Worm (Caenorhabditis elegans) whole organism, L4 larva: ENCODE results near the gene rpl-33.

Source experiments
- F10B5.3 ChIP-seq: sonication (generic microtip); optimal IDR thresholded peaks from 2 replicates; lab custom pipeline; 2016; ENCODE audit warnings: mild to moderate bottlenecking, missing genetic modification characterization, missing compliant biosample characterization
- F26F4.8 ChIP-seq: fragments of 200-800 bp; sonication (Bioruptor generic); conservative IDR thresholded peaks from 2 replicates; pipeline ENCODE4 v1.3.6; 2022; ENCODE audit warnings: missing genetic modification characterization, missing compliant biosample characterization
- R02D3.7 ChIP-seq: fragments of 150-350 bp; sonication (generic microtip); optimal IDR thresholded peaks from 3 replicates; lab custom pipeline; 2014; ENCODE audit warnings: missing biosample characterization, missing genetic modification characterization
- Y105C5A.15 ChIP-seq: fragments of 200-800 bp; sonication (Bioruptor generic); IDR thresholded peaks from 2 replicates; pipeline ENCODE4 v1.3.6; 2022; ENCODE audit warnings: missing genetic modification characterization, missing compliant biosample characterization
- ZK337.2 ChIP-seq: fragments of 200-800 bp; sonication (Bioruptor generic); IDR thresholded peaks from 2 replicates; pipeline ENCODE4 v1.3.6; 2022; ENCODE audit warnings: missing genetic modification reagents, missing genetic modification characterization, missing compliant biosample characterization
- aha-1 ChIP-seq: fragments of 150-350 bp; peaks from one replicate; lab custom pipeline; 2014; ENCODE audit warnings: missing biosample characterization, missing genetic modification characterization
- ama-1 ChIP-seq: fragments of 150-350 bp; optimal IDR thresholded peaks from 2 replicates; lab custom pipeline; 2014; ENCODE audit warnings: inconsistent platforms, mixed read lengths
- attf-4 ChIP-seq: sonication (generic microtip); optimal IDR thresholded peaks from 3 replicates; lab custom pipeline; 2017; ENCODE audit warnings: missing biosample characterization, missing genetic modification characterization
- ceh-32 ChIP-seq: sonication (generic microtip); optimal IDR thresholded peaks from 2 replicates; lab custom pipeline; 2016; ENCODE audit warnings: mild to moderate bottlenecking, missing genetic modification characterization, missing compliant biosample characterization; ENCODE audit not compliant: poor library complexity
- ceh-82 ChIP-seq: sonication (generic microtip); optimal IDR thresholded peaks from 2 replicates; lab custom pipeline; 2017; ENCODE audit warnings: missing biosample characterization, missing genetic modification characterization
- cey-2 ChIP-seq: sonication (generic microtip); optimal IDR thresholded peaks from 3 replicates; lab custom pipeline; 2017; ENCODE audit warnings: missing genetic modification characterization, mild to moderate bottlenecking, missing compliant biosample characterization, antibody characterized with exemption, borderline replicate concordance; ENCODE audit not compliant: insufficient read depth
- ctbp-1 ChIP-seq: fragments of 200-800 bp; sonication (Bioruptor generic); IDR thresholded peaks from 2 replicates; pipeline ENCODE4 v1.3.6; 2022; ENCODE audit warnings: missing genetic modification reagents, missing genetic modification characterization, missing compliant biosample characterization
- daf-16 ChIP-seq, 3 experiments: sonication (generic microtip); optimal IDR thresholded peaks; 2 replicates each; lab custom pipeline; 2016 to 2017; ENCODE audit warnings: missing genetic modification characterization in 3 of 3, missing genetic modification reagents in 3 of 3, mild to moderate bottlenecking in 2 of 3, missing compliant biosample characterization in 2 of 3, missing biosample characterization in 1 of 3, moderate library complexity in 1 of 3
- daf-8 ChIP-seq: fragments of 200-800 bp; sonication (Bioruptor generic); IDR thresholded peaks from 2 replicates; pipeline ENCODE4 v1.3.6; 2022; ENCODE audit warnings: missing genetic modification characterization, missing compliant biosample characterization
- dmd-6 ChIP-seq: fragments of 200-800 bp; sonication (Bioruptor generic); IDR thresholded peaks from 2 replicates; pipeline ENCODE4 v1.3.6; 2022; ENCODE audit warnings: missing genetic modification reagents, missing genetic modification characterization, missing compliant biosample characterization
- duxl-1 ChIP-seq: sonication (generic microtip); optimal IDR thresholded peaks from 2 replicates; lab custom pipeline; 2016; ENCODE audit warnings: mild to moderate bottlenecking, missing genetic modification characterization, moderate library complexity, missing compliant biosample characterization; ENCODE audit not compliant: poor library complexity
- egl-27 ChIP-seq: sonication (generic microtip); optimal IDR thresholded peaks from 3 replicates; lab custom pipeline; 2017; ENCODE audit warnings: missing biosample characterization, missing genetic modification reagents, missing genetic modification characterization
- egl-43 ChIP-seq: fragments of 200-800 bp; sonication (Bioruptor generic); IDR thresholded peaks from 2 replicates; pipeline ENCODE4 v1.3.6; 2022; ENCODE audit warnings: missing genetic modification reagents, missing genetic modification characterization, missing compliant biosample characterization
- gei-8 ChIP-seq: fragments of 200-800 bp; sonication (Bioruptor generic); optimal IDR thresholded peaks from 2 replicates; lab custom pipeline; 2018; ENCODE audit warnings: mild to moderate bottlenecking, missing genetic modification characterization, missing compliant biosample characterization
- hif-1 ChIP-seq, 2 experiments: sonication (generic microtip); optimal IDR thresholded peaks; 2 replicates each; lab custom pipeline; 2016 to 2017; ENCODE audit warnings: missing compliant biosample characterization in 2 of 2, missing genetic modification characterization in 2 of 2, missing genetic modification reagents in 2 of 2, missing genotype in 2 of 2, mild to moderate bottlenecking in 1 of 2
- hlh-30 ChIP-seq: sonication (generic microtip); optimal IDR thresholded peaks from 2 replicates; lab custom pipeline; 2017; ENCODE audit warnings: antibody characterized with exemption, mild to moderate bottlenecking, missing genetic modification characterization, missing compliant biosample characterization; ENCODE audit not compliant: insufficient read depth
- jun-1 ChIP-seq: fragments of 150-350 bp; optimal IDR thresholded peaks from 2 replicates; lab custom pipeline; 2014; ENCODE audit warnings: missing biosample characterization, missing genetic modification reagents, missing genetic modification characterization
- lin-13 ChIP-seq: fragments of 150-350 bp; optimal IDR thresholded peaks from 2 replicates; lab custom pipeline; 2014; ENCODE audit warnings: missing biosample characterization, missing genetic modification reagents, missing genetic modification characterization
- lir-3 ChIP-seq: sonication (generic microtip); optimal IDR thresholded peaks from 2 replicates; lab custom pipeline; 2016; ENCODE audit warnings: mild to moderate bottlenecking, missing genetic modification characterization, missing compliant biosample characterization
- nhr-10 ChIP-seq: fragments of 150-350 bp; optimal IDR thresholded peaks from 2 replicates; lab custom pipeline; 2014; ENCODE audit warnings: missing biosample characterization, missing genetic modification characterization
- nhr-111 ChIP-seq: fragments of 200-800 bp; sonication (Bioruptor generic); optimal IDR thresholded peaks from 2 replicates; lab custom pipeline; 2018; ENCODE audit warnings: mild to moderate bottlenecking, missing genetic modification characterization, missing compliant biosample characterization
- nhr-237 ChIP-seq: sonication (generic microtip); optimal IDR thresholded peaks from 2 replicates; lab custom pipeline; 2017; ENCODE audit warnings: missing biosample characterization, missing genetic modification characterization
- nhr-25 ChIP-seq: sonication (generic microtip); optimal IDR thresholded peaks from 2 replicates; lab custom pipeline; 2017; ENCODE audit warnings: missing genetic modification characterization, mild to moderate bottlenecking, missing compliant biosample characterization, antibody characterized with exemption, moderate library complexity, borderline replicate concordance; ENCODE audit not compliant: insufficient read depth
- nhr-41 ChIP-seq: fragments of 200-800 bp; sonication (Bioruptor generic); IDR thresholded peaks from 2 replicates; pipeline ENCODE4 v1.3.6; 2022; ENCODE audit warnings: missing genetic modification reagents, missing genetic modification characterization, missing compliant biosample characterization
- nhr-76 ChIP-seq: fragments of 150-350 bp; optimal IDR thresholded peaks from 2 replicates; lab custom pipeline; 2014; ENCODE audit warnings: missing biosample characterization, missing genetic modification characterization
- nhr-77 ChIP-seq: fragments of 150-350 bp; optimal IDR thresholded peaks from 2 replicates; lab custom pipeline; 2014; ENCODE audit warnings: missing biosample characterization, missing genetic modification characterization
- php-3 ChIP-seq: fragments of 200-800 bp; sonication (Bioruptor generic); IDR thresholded peaks from 2 replicates; pipeline ENCODE4 v1.3.6; 2022; ENCODE audit warnings: missing genetic modification reagents, missing genetic modification characterization, missing compliant biosample characterization
- pqm-1 ChIP-seq: sonication (generic microtip); optimal IDR thresholded peaks from 2 replicates; lab custom pipeline; 2017; ENCODE audit warnings: missing biosample characterization, missing genetic modification characterization
- set-16 ChIP-seq: fragments of 200-800 bp; sonication (Bioruptor generic); IDR thresholded peaks from 2 replicates; pipeline ENCODE4 v1.3.6; 2022; ENCODE audit warnings: missing genetic modification reagents, missing genetic modification characterization, missing compliant biosample characterization
- snpc-1.2 ChIP-seq: fragments of 200-800 bp; sonication (Bioruptor generic); IDR thresholded peaks from 2 replicates; pipeline ENCODE4 v1.3.6; 2022; ENCODE audit warnings: missing genetic modification reagents, missing genetic modification characterization, missing compliant biosample characterization
- tag-97 ChIP-seq: fragments of 200-800 bp; sonication (Bioruptor generic); IDR thresholded peaks from 2 replicates; pipeline ENCODE4 v1.3.6; 2022; ENCODE audit warnings: missing genetic modification characterization, missing compliant biosample characterization
- unc-62 ChIP-seq, 3 experiments: fragments of 150-350 bp in 1 of 3; sonication (generic microtip); optimal IDR thresholded peaks in 2 of 3; peaks in 1 of 3; 1 replicate in 1 of 3; 2 replicates in 2 of 3; lab custom pipeline; 2014 to 2017; ENCODE audit warnings: missing biosample characterization in 3 of 3, missing genetic modification characterization in 3 of 3, missing genetic modification reagents in 3 of 3, missing genotype in 1 of 3
- vab-7 ChIP-seq: fragments of 200-800 bp; sonication (Bioruptor generic); IDR thresholded peaks from 2 replicates; pipeline ENCODE4 v1.3.6; 2022; ENCODE audit warnings: missing genetic modification reagents, missing genetic modification characterization, missing compliant biosample characterization
- zfp-2 ChIP-seq: sonication (generic microtip); optimal IDR thresholded peaks from 2 replicates; lab custom pipeline; 2016; ENCODE audit warnings: mild to moderate bottlenecking, missing genetic modification characterization, missing compliant biosample characterization
- zfp-3 ChIP-seq: fragments of 200-800 bp; sonication (Bioruptor generic); conservative IDR thresholded peaks from 2 replicates; pipeline ENCODE4 v1.3.6; 2022; ENCODE audit warnings: missing genetic modification reagents, missing genetic modification characterization, missing compliant biosample characterization

The rpl-33 gene

DNA sequence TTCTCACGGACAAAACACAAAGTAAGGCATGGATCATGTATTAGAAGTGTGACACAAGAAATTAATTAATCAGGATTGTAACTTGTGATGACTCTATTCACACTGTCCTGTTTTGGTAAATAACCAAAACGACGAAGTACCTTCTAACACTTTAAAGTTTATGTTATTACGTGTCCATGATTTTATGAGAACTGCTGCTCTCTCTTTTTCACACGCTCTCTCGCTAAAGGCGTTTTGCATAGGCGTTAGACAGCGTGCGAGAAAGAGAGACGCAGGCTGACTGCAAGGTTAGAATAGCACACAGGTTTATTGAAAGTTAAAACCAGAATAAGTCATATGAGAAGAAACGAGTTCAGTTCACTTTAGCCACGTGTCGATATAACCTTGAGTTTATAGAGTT is 15.3 kb upstream of the rpl-33 start:
- TF ChIP-seq ZK337.2 (GFP tag; lab: Robert Waterston, UW) (no peak), hlh-30 (tag; lab: Kevin White, UChicago) (peak; percentile 37)

DNA sequence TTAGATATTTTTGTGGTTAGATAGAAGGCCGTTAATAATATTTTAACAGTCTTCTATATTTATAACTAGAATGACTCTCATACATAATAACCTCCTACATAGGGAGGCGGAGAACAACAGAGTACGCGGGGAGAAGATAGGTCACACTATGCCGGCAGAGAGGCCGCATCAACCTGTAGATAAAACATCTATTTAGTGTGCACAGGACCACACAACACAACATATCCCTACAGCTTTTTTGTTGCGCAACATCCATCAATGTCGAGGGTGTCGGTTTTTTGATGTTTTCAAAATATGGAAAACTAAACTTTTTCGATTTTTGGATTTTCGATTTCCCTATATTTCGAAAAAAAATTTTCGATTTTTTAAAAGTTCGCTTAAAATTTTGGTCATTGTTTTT is 14.5 kb upstream of the rpl-33 start:
- no peak for TF ChIP-seq nhr-237 (tag; lab: Kevin White, UChicago)
- TF ChIP-seq vab-7, result no peak
- no peak for TF ChIP-seq dmd-6 (GFP tag; lab: Robert Waterston, UW)
- no peak for TF ChIP-seq php-3
- no peak for TF ChIP-seq attf-4
- no peak for TF ChIP-seq gei-8 (GFP tag; lab: Kevin White, UChicago)
- TF ChIP-seq snpc-1.2 (GFP tag; lab: Robert Waterston, UW), result no peak
- no peak for TF ChIP-seq jun-1
- no peak for TF ChIP-seq nhr-111 (GFP tag; lab: Kevin White, UChicago)
- no peak for TF ChIP-seq daf-8 (GFP tag; lab: Robert Waterston, UW)

DNA sequence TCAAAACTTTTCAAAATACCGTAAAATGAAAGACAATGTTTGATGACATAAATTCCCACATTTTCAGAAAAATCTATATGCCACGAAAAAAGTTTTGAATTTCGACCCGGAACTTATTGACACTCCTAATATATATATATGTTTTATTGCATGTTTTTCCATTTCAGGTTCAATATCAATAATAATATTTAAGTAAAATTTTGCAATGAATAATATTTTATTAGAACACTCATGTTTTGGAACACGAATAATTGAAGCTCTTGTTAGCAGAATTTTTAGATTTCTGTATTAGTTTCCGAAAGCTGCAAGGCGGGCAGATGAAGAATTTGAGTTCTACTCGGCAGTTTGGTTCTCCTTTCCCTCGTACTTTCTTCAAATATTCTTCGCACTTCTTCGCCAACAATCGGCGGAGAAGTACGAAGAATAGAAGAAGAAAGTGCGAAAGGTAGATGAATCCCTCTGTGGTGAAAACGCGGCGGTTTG is 12.0 kb upstream of the rpl-33 start, which contains the start of gene T02G5.3:
Gene T02G5.3, plus strand, starts transcription at position 51 of the 483 bp plus-strand sequence.
- TF ChIP-seq lir-3 (tag; lab: Kevin White, UChicago) (no peak), nhr-76 (tag; lab: Kevin White, UChicago) (no peak), tag-97 (no peak), daf-8 (GFP tag; lab: Robert Waterston, UW) (no peak), nhr-25 (tag; lab: Kevin White, UChicago) (no peak), pqm-1 (no peak)

DNA sequence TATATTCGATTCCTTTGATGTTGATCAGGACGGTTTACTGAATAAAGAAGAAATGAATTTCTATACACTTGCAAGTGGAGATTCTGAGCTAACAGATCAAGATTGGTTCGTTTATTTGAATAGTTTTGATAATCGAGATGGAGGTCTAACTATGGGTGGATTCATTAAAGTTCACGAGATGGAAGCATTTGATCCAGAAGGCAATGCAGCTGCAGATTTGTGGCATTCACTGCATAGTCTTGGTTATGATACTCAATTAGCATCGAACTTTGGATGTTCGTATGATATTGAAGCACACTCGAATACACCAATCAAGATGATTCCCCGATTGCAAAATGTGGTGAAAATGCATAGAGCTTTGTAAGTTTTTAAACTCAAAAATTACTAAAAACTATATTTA is 9.4 kb upstream of the rpl-33 start:
- TF ChIP-seq ctbp-1 (GFP tag; lab: Robert Waterston, UW) (no peak), set-16 (no peak), zfp-2 (tag; lab: Kevin White, UChicago) (no peak), nhr-237 (tag; lab: Kevin White, UChicago) (no peak), ama-1 (lab: Kevin White, UChicago) (no peak), php-3 (no peak), duxl-1 (tag; lab: Kevin White, UChicago) (no peak), attf-4 (no peak), unc-62 (GFP tag; optimal IDR thresholded peaks at IDR 0.05 in 1 of 2; lab: Kevin White, UChicago) (no peak), unc-62 (tag; optimal IDR thresholded peaks at IDR 0.05; lab: Kevin White, UChicago) (no peak)
- TF ChIP-seq, all 104 proteins: peak for 0

DNA sequence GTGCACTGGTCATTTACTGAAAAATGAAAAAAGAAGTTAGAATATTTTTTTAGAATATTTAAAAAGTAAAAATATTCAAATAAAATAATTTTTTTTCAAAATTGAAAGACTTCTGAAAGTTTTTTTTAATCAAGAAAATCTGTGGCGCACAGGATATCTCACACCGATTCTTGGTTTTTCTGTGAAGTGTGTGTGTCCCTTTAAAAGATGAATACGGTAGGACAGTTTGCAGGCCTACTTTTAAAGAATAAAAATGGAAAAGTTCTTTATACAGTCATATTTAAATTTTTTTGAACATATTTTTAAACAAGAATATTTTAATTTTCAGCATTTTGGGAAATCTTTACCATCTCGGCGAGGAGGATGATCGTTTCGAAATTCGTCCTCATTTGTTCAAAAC is 6.8 kb upstream of the rpl-33 start, which contains the start of gene mct-5:
Gene mct-5, minus strand, starts transcription at position 16 of the 400 bp plus-strand sequence.
- TF ChIP-seq hif-1 (tag; optimal IDR thresholded peaks at IDR 0.05; lab: Kevin White, UChicago) (no peak), ZK337.2 (GFP tag; lab: Robert Waterston, UW) (no peak), lin-13 (GFP tag; lab: Kevin White, UChicago) (no peak), egl-43 (GFP tag; lab: Robert Waterston, UW) (no peak)

DNA sequence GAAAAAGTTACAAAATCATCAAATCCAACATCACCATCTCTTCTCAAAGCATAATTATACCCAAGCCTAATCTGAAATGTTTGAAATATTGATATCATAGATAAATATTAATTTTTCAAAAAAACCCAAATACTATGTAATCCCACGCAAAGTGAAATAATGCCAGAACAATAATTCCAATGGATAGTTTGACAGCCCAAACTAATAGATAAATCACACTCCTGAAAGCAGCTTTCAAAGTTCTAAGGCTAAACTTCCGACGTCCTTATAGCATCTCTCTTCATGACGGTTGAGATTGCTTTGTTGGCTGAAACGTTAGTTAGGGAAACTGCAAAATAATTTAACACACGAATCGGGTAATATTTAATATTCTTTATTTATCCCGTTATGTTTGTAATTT is 6.1 kb upstream of the rpl-33 start:
- TF ChIP-seq Y105C5A.15 (no peak), ama-1 (lab: Kevin White, UChicago) (peak; percentile 63), daf-16 (GFP tag; optimal IDR thresholded peaks at IDR 0.05; lab: Kevin White, UChicago) (no peak), daf-16 (tag; optimal IDR thresholded peaks at IDR 0.05; lab: Kevin White, UChicago) (no peak), cey-2 (no peak), ceh-32 (no peak), zfp-3 (GFP tag; lab: Robert Waterston, UW) (peak; percentile 74; the same call in 1 of the 2 replicates), nhr-41 (GFP tag; lab: Robert Waterston, UW) (no peak), aha-1 (tag; lab: Kevin White, UChicago) (no peak), ctbp-1 (GFP tag; lab: Robert Waterston, UW) (no peak), hif-1 (tag; optimal IDR thresholded peaks at IDR 0.05; lab: Kevin White, UChicago) (peak in 1 of 2 experiments; percentile 31), egl-27 (tag; lab: Kevin White, UChicago) (no peak), F26F4.8 (GFP tag; lab: Robert Waterston, UW) (no peak), F10B5.3 (tag; lab: Kevin White, UChicago) (no peak), ceh-82 (no peak), R02D3.7 (tag; lab: Kevin White, UChicago) (no peak), daf-8 (GFP tag; lab: Robert Waterston, UW) (no peak), nhr-10 (tag; lab: Kevin White, UChicago) (no peak), nhr-77 (tag; lab: Kevin White, UChicago) (no peak)
